Fruit fly (Drosophila melanogaster): ENCODE measurements around the gene CG18234.

dm6 chr3L:18603125-18603524 lies at the start of gene CG18234:
- no peak for TF ChIP-seq dac (GFP tag; optimal IDR thresholded peaks at IDR 0.05)
- no peak for TF ChIP-seq acj6 (GFP tag; optimal IDR thresholded peaks at IDR 0.05)
- TF ChIP-seq Blimp-1 (GFP tag; optimal IDR thresholded peaks at IDR 0.05): no peak
- no peak for TF ChIP-seq CG6854 (GFP tag; optimal IDR thresholded peaks at IDR 0.05)
- TF ChIP-seq CG3919 (GFP tag; optimal IDR thresholded peaks at IDR 0.05): no peak
- TF ChIP-seq esn (GFP tag; optimal IDR thresholded peaks at IDR 0.05): no peak
- TF ChIP-seq CG6808 (GFP tag; optimal IDR thresholded peaks at IDR 0.05): no peak
- no peak for TF ChIP-seq CG10669 (GFP tag; optimal IDR thresholded peaks at IDR 0.05)
- no peak for TF ChIP-seq CG3032 (tag; optimal IDR thresholded peaks at IDR 0.05)
- TF ChIP-seq Sox102F (GFP tag; optimal IDR thresholded peaks at IDR 0.05): no peak
- TF ChIP-seq CG34406 (GFP tag; optimal IDR thresholded peaks at IDR 0.05): no peak
- no peak for TF ChIP-seq Eip93F (GFP tag; optimal IDR thresholded peaks at IDR 0.05)
- TF ChIP-seq CG16779 (tag; optimal IDR thresholded peaks at IDR 0.05): no peak

Data from whole organism, prepupa.